Worm (Caenorhabditis elegans) whole organism, mixed stage, embryonic: ENCODE measurements around the gene gen-1.

Experiments used
- ceh-43 ChIP-seq: fragments of 200-800 bp; sonication (Bioruptor generic); optimal IDR thresholded peaks from 2 replicates; lab custom pipeline; 2018; ENCODE audit warnings: mild to moderate bottlenecking, missing genetic modification characterization, moderate library complexity, missing compliant biosample characterization
- ces-1 ChIP-seq: fragments of 150-350 bp; optimal IDR thresholded peaks from 2 replicates; lab custom pipeline; 2014; ENCODE audit warnings: missing biosample characterization, missing genetic modification reagents, missing genetic modification characterization
- nhr-237 ChIP-seq: fragments of 150-350 bp; optimal IDR thresholded peaks from 2 replicates; lab custom pipeline; 2014; ENCODE audit warnings: missing biosample characterization, missing genetic modification characterization
- snpc-4 ChIP-seq: fragments of 150-350 bp; optimal IDR thresholded peaks from 2 replicates; lab custom pipeline; 2014; ENCODE audit warnings: missing biosample characterization, missing genetic modification characterization

- TF ChIP-seq nhr-237 (tag; lab: Kevin White, UChicago), result no peak
- TF ChIP-seq ceh-43 (GFP tag; lab: Kevin White, UChicago), result no peak
- no peak for TF ChIP-seq snpc-4
- TF ChIP-seq ces-1 (GFP tag; lab: Kevin White, UChicago), result no peak
Observed at ce11 chrIII:6210215-6210822, 37.6 kb downstream of the gen-1 start.
